Fruit fly (Drosophila melanogaster) whole organism, embryonic: ENCODE results near the gene CG12123.

ENCODE experiments used
- CG10147 ChIP-seq: fragments of 200-800 bp; sonication (Bioruptor generic); optimal IDR thresholded peaks from 2 replicates; lab custom pipeline; 2019; ENCODE audit warnings: missing biosample characterization, mild to moderate bottlenecking, missing genetic modification characterization, moderate library complexity
- CG10431 ChIP-seq: fragments of 200-800 bp; sonication (Bioruptor generic); optimal IDR thresholded peaks from 3 replicates; lab custom pipeline; 2018; ENCODE audit warnings: missing biosample characterization, mild to moderate bottlenecking, missing genetic modification characterization
- CG11695 ChIP-seq: fragments of 200-800 bp; sonication (Bioruptor generic); IDR thresholded peaks from 3 replicates; pipeline ENCODE4 v1.3.6; 2022; ENCODE audit warnings: missing biosample characterization, missing genetic modification characterization
- CG1233 ChIP-seq: fragments of 200-800 bp; sonication (Bioruptor generic); optimal IDR thresholded peaks from 4 replicates; lab custom pipeline; 2018; ENCODE audit warnings: missing biosample characterization, mild to moderate bottlenecking, missing genetic modification characterization
- CG13775 ChIP-seq: fragments of 200-800 bp; sonication (Bioruptor generic); optimal IDR thresholded peaks from 3 replicates; lab custom pipeline; 2017; ENCODE audit warnings: missing biosample characterization, mild to moderate bottlenecking, missing genetic modification characterization
- CG14965 ChIP-seq: fragments of 200-800 bp; sonication (Bioruptor generic); optimal IDR thresholded peaks from 2 replicates; lab custom pipeline; 2016; ENCODE audit warnings: missing biosample characterization, missing genetic modification characterization, borderline replicate concordance
- CG17612 ChIP-seq: fragments of 200-800 bp; sonication (Bioruptor generic); IDR thresholded peaks from 2 replicates; pipeline ENCODE4 v1.3.6; 2022; ENCODE audit warnings: missing biosample characterization, missing genetic modification characterization
- CG3838 ChIP-seq: fragments of 200-800 bp; sonication (Bioruptor generic); optimal IDR thresholded peaks from 3 replicates; lab custom pipeline; 2016; ENCODE audit warnings: missing biosample characterization, missing genetic modification characterization
- CG3847 ChIP-seq: fragments of 200-800 bp; sonication (Bioruptor generic); IDR thresholded peaks from 2 replicates; pipeline ENCODE4 v1.3.6; 2022; ENCODE audit warnings: missing biosample characterization, missing genetic modification characterization
- CG6813 ChIP-seq: fragments of 200-800 bp; sonication (Bioruptor generic); optimal IDR thresholded peaks from 2 replicates; lab custom pipeline; 2017; ENCODE audit warnings: missing biosample characterization, missing genetic modification characterization, mild to moderate bottlenecking, moderate library complexity, missing genetic modification reagents
- CG7556 ChIP-seq: fragments of 200-800 bp; sonication (Bioruptor generic); optimal IDR thresholded peaks from 2 replicates; lab custom pipeline; 2017; ENCODE audit warnings: missing biosample characterization, mild to moderate bottlenecking, missing genetic modification characterization
- CG7745 ChIP-seq: fragments of 200-800 bp; sonication (Bioruptor generic); optimal IDR thresholded peaks from 2 replicates; lab custom pipeline; 2018; ENCODE audit warnings: missing biosample characterization, mild to moderate bottlenecking, missing genetic modification characterization, moderate library complexity
- CG7928 ChIP-seq: fragments of 200-800 bp; sonication (Bioruptor generic); optimal IDR thresholded peaks from 2 replicates; lab custom pipeline; 2017; ENCODE audit warnings: missing biosample characterization, mild to moderate bottlenecking, missing genetic modification characterization
- CG9609 ChIP-seq: fragments of 200-800 bp; sonication (Bioruptor generic); optimal IDR thresholded peaks from 3 replicates; lab custom pipeline; 2016; ENCODE audit warnings: missing biosample characterization, missing genetic modification characterization
- Dfd ChIP-seq, 2 experiments: fragments of >200 bp; optimal IDR thresholded peaks; 2 replicates each; lab custom pipeline; 2017; ENCODE audit warnings: missing biosample characterization in 2 of 2, missing genetic modification characterization in 2 of 2
- Doc2 ChIP-seq: fragments of 200-800 bp; sonication (Bioruptor generic); IDR thresholded peaks from 2 replicates; pipeline ENCODE4 v1.3.6; 2022; ENCODE audit warnings: missing biosample characterization, missing genetic modification characterization
- Dref ChIP-seq: fragments of 200-800 bp; sonication (Bioruptor generic); IDR thresholded peaks from 2 replicates; pipeline ENCODE4 v1.3.6; 2022; ENCODE audit warnings: missing biosample characterization, missing genetic modification characterization
- HLH4C ChIP-seq: fragments of 200-800 bp; sonication (Bioruptor generic); IDR thresholded peaks from 3 replicates; pipeline ENCODE4 v1.3.6; 2022; ENCODE audit warnings: missing biosample characterization, missing genetic modification characterization; ENCODE audit not compliant: partially characterized antibody
- HmgD ChIP-seq: fragments of 200-800 bp; sonication (Bioruptor generic); optimal IDR thresholded peaks from 3 replicates; lab custom pipeline; 2016; ENCODE audit warnings: missing biosample characterization, missing genetic modification characterization
- Hmr ChIP-seq: fragments of 200-800 bp; sonication (Bioruptor generic); optimal IDR thresholded peaks from 3 replicates; lab custom pipeline; 2017; ENCODE audit warnings: mild to moderate bottlenecking, missing biosample characterization, missing genetic modification reagents, missing genetic modification characterization
- Jarid2 ChIP-seq: fragments of 200-800 bp; sonication (Bioruptor generic); optimal IDR thresholded peaks from 3 replicates; lab custom pipeline; 2017; ENCODE audit warnings: mild to moderate bottlenecking, missing biosample characterization, missing genetic modification reagents, missing genetic modification characterization
- MBD-R2 ChIP-seq: fragments of 200-800 bp; sonication (Bioruptor generic); IDR thresholded peaks from 2 replicates; pipeline ENCODE4 v1.3.6; 2022; ENCODE audit warnings: missing biosample characterization, missing genetic modification characterization
- NC2β ChIP-seq: fragments of 200-800 bp; sonication (Bioruptor generic); optimal IDR thresholded peaks from 2 replicates; lab custom pipeline; 2016; ENCODE audit warnings: missing biosample characterization, missing genetic modification characterization
- PHDP ChIP-seq: fragments of 200-800 bp; sonication (Bioruptor generic); optimal IDR thresholded peaks from 3 replicates; lab custom pipeline; 2018; ENCODE audit warnings: missing biosample characterization, mild to moderate bottlenecking, missing genetic modification characterization, moderate library complexity
- Side ChIP-seq: fragments of 200-800 bp; sonication (Bioruptor generic); optimal IDR thresholded peaks from 2 replicates; lab custom pipeline; 2016; ENCODE audit warnings: missing biosample characterization, missing genetic modification characterization
- Sry-δ ChIP-seq: fragments of 200-800 bp; sonication (Bioruptor generic); optimal IDR thresholded peaks from 2 replicates; lab custom pipeline; 2016; ENCODE audit warnings: missing biosample characterization, missing genetic modification characterization
- Taf1 ChIP-seq: fragments of 200-800 bp; sonication (Bioruptor generic); IDR thresholded peaks from 2 replicates; pipeline ENCODE4 v1.3.6; 2022; ENCODE audit warnings: missing biosample characterization, missing genetic modification characterization
- ac ChIP-seq: fragments of 200-800 bp; sonication (Bioruptor generic); optimal IDR thresholded peaks from 3 replicates; lab custom pipeline; 2017; ENCODE audit warnings: missing biosample characterization, mild to moderate bottlenecking, missing genetic modification characterization
- bcd ChIP-seq: fragments of 200-800 bp; sonication (Bioruptor generic); optimal IDR thresholded peaks from 2 replicates; lab custom pipeline; 2017; ENCODE audit warnings: missing biosample characterization, mild to moderate bottlenecking, missing genetic modification characterization
- chm ChIP-seq: fragments of 200-800 bp; sonication (Bioruptor generic); IDR thresholded peaks from 2 replicates; pipeline ENCODE4 v1.3.6; 2022; ENCODE audit warnings: missing biosample characterization, missing genetic modification characterization
- disco-r ChIP-seq: fragments of 200-800 bp; sonication (Bioruptor generic); optimal IDR thresholded peaks from 2 replicates; lab custom pipeline; 2016; ENCODE audit warnings: missing biosample characterization, missing genetic modification characterization
- ems ChIP-seq: fragments of 200-800 bp; sonication (Bioruptor generic); optimal IDR thresholded peaks from 3 replicates; lab custom pipeline; 2016; ENCODE audit warnings: missing biosample characterization, missing genetic modification characterization
- fru ChIP-seq: fragments of >200 bp; optimal IDR thresholded peaks from 2 replicates; lab custom pipeline; 2017
- gce ChIP-seq: fragments of 200-800 bp; sonication (Bioruptor generic); IDR thresholded peaks from 3 replicates; pipeline ENCODE4 v1.3.6; 2022; ENCODE audit warnings: missing biosample characterization, missing genetic modification characterization
- gcm ChIP-seq: fragments of 200-800 bp; sonication (Bioruptor generic); optimal IDR thresholded peaks from 2 replicates; lab custom pipeline; 2019; ENCODE audit warnings: missing biosample characterization, mild to moderate bottlenecking, missing genetic modification characterization, moderate library complexity
- gcm2 ChIP-seq: fragments of 200-800 bp; sonication (Bioruptor generic); optimal IDR thresholded peaks from 2 replicates; lab custom pipeline; 2016; ENCODE audit warnings: missing biosample characterization, missing genetic modification characterization
- gsb ChIP-seq: fragments of 200-800 bp; sonication (Bioruptor generic); IDR thresholded peaks from 2 replicates; pipeline ENCODE4 v1.3.6; 2022; ENCODE audit warnings: missing biosample characterization, missing genetic modification characterization
- gsb-n ChIP-seq: fragments of 200-800 bp; sonication (Bioruptor generic); optimal IDR thresholded peaks from 3 replicates; lab custom pipeline; 2018; ENCODE audit warnings: missing biosample characterization, mild to moderate bottlenecking, missing genetic modification characterization
- hkb ChIP-seq, 2 experiments: fragments of 200-800 bp in 1 of 2; fragments of >200 bp in 1 of 2; sonication (Bioruptor generic) in 1 of 2; IDR thresholded peaks in 1 of 2; optimal IDR thresholded peaks in 1 of 2; 2 replicates each; pipeline versions ENCODE4 v1.3.6 to Lab custom; 2017 to 2022; ENCODE audit warnings: missing biosample characterization in 1 of 2, missing genetic modification characterization in 1 of 2
- jumu ChIP-seq: fragments of 200-800 bp; sonication (Bioruptor generic); optimal IDR thresholded peaks from 3 replicates; lab custom pipeline; 2016; ENCODE audit warnings: missing biosample characterization, missing genetic modification characterization
- kah ChIP-seq: fragments of 200-800 bp; sonication (Bioruptor generic); optimal IDR thresholded peaks from 2 replicates; lab custom pipeline; 2018; ENCODE audit warnings: missing biosample characterization, mild to moderate bottlenecking, missing genetic modification characterization
- nerfin-2 ChIP-seq: fragments of 200-800 bp; sonication (Bioruptor generic); IDR thresholded peaks from 2 replicates; pipeline ENCODE4 v1.3.6; 2022; ENCODE audit warnings: missing biosample characterization, missing genetic modification characterization; ENCODE audit not compliant: partially characterized antibody
- pan ChIP-seq, 4 experiments: fragments of >200 bp in 3 of 4; fragments of 200-800 bp in 1 of 4; sonication (Bioruptor generic) in 1 of 4; optimal IDR thresholded peaks in 3 of 4; IDR thresholded peaks in 1 of 4; 2 replicates each; pipeline versions ENCODE4 v1.3.6 to Lab custom; 2017 to 2022; ENCODE audit warnings: missing biosample characterization in 2 of 4, missing genetic modification characterization in 2 of 4, mixed read lengths in 1 of 4
- pnt ChIP-seq: fragments of 200-800 bp; sonication (Bioruptor generic); optimal IDR thresholded peaks from 3 replicates; lab custom pipeline; 2016; ENCODE audit warnings: missing biosample characterization, missing genetic modification characterization
- psq ChIP-seq: fragments of 200-800 bp; sonication (Bioruptor generic); optimal IDR thresholded peaks from 2 replicates; lab custom pipeline; 2017; ENCODE audit warnings: missing biosample characterization, missing genetic modification characterization
- run ChIP-seq: fragments of 200-800 bp; sonication (Bioruptor generic); optimal IDR thresholded peaks from 3 replicates; lab custom pipeline; 2018; ENCODE audit warnings: missing biosample characterization, mild to moderate bottlenecking, missing genetic modification characterization
- stc ChIP-seq: fragments of 200-800 bp; sonication (Bioruptor generic); IDR thresholded peaks from 2 replicates; pipeline ENCODE4 v1.3.6; 2022; ENCODE audit warnings: missing biosample characterization, missing genetic modification characterization
- tup ChIP-seq: fragments of 200-800 bp; sonication (Bioruptor generic); optimal IDR thresholded peaks from 2 replicates; lab custom pipeline; 2016; ENCODE audit warnings: missing biosample characterization, mild to moderate bottlenecking, missing genetic modification characterization, moderate library complexity

Gene CG12123

DNA sequence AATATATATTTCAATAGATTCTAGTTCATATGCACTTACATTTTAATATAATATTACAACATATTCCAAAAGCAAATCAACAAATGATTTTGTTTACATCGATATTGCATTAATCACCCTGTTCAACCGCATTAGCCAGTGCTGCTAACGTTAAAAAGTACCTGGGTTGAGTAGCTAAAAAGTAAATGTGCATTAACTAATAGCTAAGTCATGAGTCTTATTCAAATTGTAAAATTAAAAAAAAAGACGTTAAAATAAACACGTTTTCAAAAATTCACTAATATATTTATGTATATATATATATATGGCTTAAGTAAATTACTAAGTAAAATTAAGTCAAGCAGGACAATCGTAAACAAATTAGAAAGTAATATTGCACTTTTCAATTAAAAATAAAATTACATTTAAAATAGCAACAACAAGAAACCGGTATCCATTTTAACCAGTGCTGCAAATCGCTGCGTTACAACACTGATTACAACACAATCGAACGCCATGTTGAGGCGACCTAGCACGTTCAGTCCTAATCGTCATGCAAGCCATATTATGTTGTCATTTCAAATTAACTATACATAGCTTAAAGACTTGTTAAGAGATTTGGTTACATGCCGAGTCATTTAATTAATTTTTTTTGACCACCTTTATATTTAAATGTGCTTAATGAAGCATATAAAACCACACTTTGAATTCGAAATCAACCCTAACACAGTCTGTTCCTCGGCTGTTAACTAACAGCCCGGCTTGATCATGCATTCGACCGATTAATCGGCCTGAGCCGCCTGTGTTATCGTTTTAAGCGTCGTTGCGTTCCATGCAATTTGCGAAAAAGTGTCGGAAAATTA, 43.8 kb downstream of the CG12123 start, which contains the start of gene CG10555 (continued):
- peak; percentile 94 for TF ChIP-seq CG13775 (GFP tag; lab: Kevin White, UChicago)
- TF ChIP-seq CG9609 (GFP tag; lab: Kevin White, UChicago): peak; percentile 89
- TF ChIP-seq HLH4C: peak; percentile 84
- TF ChIP-seq CG6813: no peak
- TF ChIP-seq HmgD (GFP tag; lab: Kevin White, UChicago): peak; percentile 70
- TF ChIP-seq CG7556 (GFP tag; lab: Kevin White, UChicago): peak; percentile 80
- TF ChIP-seq chm (GFP tag; lab: Robert Waterston, UW): peak; percentile 85
- TF ChIP-seq CG7928 (GFP tag; lab: Kevin White, UChicago): peak; percentile 18
- peak; percentile 43 for TF ChIP-seq Jarid2 (GFP tag; lab: Kevin White, UChicago)
- peak; percentile 77 for TF ChIP-seq Side
- TF ChIP-seq CG11695 (GFP tag; lab: Robert Waterston, UW): peak; percentile 60; the same call in 2 of the 3 replicates
- no peak for TF ChIP-seq CG3838 (GFP tag; lab: Kevin White, UChicago)
- TF ChIP-seq kah (GFP tag; lab: Kevin White, UChicago): no peak
- TF ChIP-seq hkb (optimal IDR thresholded peaks at IDR 0.05; lab: Kevin White, UChicago): peak; percentile 95
- peak; percentile 82 for TF ChIP-seq hkb (GFP tag; IDR thresholded peaks at IDR 0.05; lab: Robert Waterston, UW)
- peak; percentile 71 for TF ChIP-seq gcm2 (GFP tag; lab: Kevin White, UChicago)
- TF ChIP-seq Dfd (GFP tag; optimal IDR thresholded peaks at IDR 0.05; lab: Kevin White, UChicago): no peak
- TF ChIP-seq gsb (GFP tag; lab: Robert Waterston, UW): peak; percentile 77
- TF ChIP-seq run (tag; lab: Kevin White, UChicago): no peak
- TF ChIP-seq CG7745 (tag; lab: Kevin White, UChicago): no peak
- peak; percentile 91 for TF ChIP-seq CG3847 (GFP tag; lab: Robert Waterston, UW)
- TF ChIP-seq disco-r (GFP tag; lab: Kevin White, UChicago): peak; percentile 88
- peak; percentile 67 for TF ChIP-seq pnt (GFP tag; lab: Kevin White, UChicago)
- peak; percentile 93 for TF ChIP-seq NC2β (GFP tag; lab: Kevin White, UChicago)
- peak; percentile 28 for TF ChIP-seq ac (GFP tag; lab: Kevin White, UChicago)
- TF ChIP-seq Hmr (GFP tag; lab: Kevin White, UChicago): peak; percentile 85
- peak; percentile 60 for TF ChIP-seq CG14965 (GFP tag; lab: Kevin White, UChicago)
- TF ChIP-seq pan (optimal IDR thresholded peaks at IDR 0.05; lab: Kevin White, UChicago): no peak
- peak in 1 of 2 experiments; percentile 89 for TF ChIP-seq pan (GFP tag; optimal IDR thresholded peaks at IDR 0.05 in 1 of 2, IDR thresholded peaks at IDR 0.05 in 1 of 2)
- TF ChIP-seq bcd (GFP tag; lab: Kevin White, UChicago): peak; percentile 83
- peak; percentile 72 for TF ChIP-seq Taf1 (GFP tag; lab: Robert Waterston, UW)
- TF ChIP-seq stc: peak; percentile 84
- TF ChIP-seq gsb-n (tag; lab: Kevin White, UChicago): peak; percentile 21
- peak; percentile 69 for TF ChIP-seq CG10147 (GFP tag; lab: Kevin White, UChicago)
- TF ChIP-seq Doc2: peak; percentile 57
- peak; percentile 77 for TF ChIP-seq nerfin-2 (GFP tag; lab: Robert Waterston, UW)
- TF ChIP-seq tup (GFP tag; lab: Kevin White, UChicago): peak; percentile 83
- TF ChIP-seq gce (GFP tag; lab: Robert Waterston, UW): peak; percentile 63; the same call in 1 of the 3 replicates
- peak; percentile 35 for TF ChIP-seq CG1233 (GFP tag; lab: Kevin White, UChicago)
- peak; percentile 69 for TF ChIP-seq jumu (GFP tag; lab: Kevin White, UChicago)
- peak; percentile 87 for TF ChIP-seq PHDP
- peak; percentile 27 for TF ChIP-seq CG10431
- TF ChIP-seq Sry-δ: peak; percentile 72
- peak; percentile 87 for TF ChIP-seq ems (GFP tag; lab: Kevin White, UChicago)
- 0 out of 2 replicates have a peak, but pooled peaks have one; percentile 43 for TF ChIP-seq CG17612 (GFP tag; lab: Robert Waterston, UW)
- TF ChIP-seq MBD-R2: peak; percentile 29; the same call in 1 of the 2 replicates
- peak; percentile 57 for TF ChIP-seq Dref (GFP tag; lab: Robert Waterston, UW)
- peak; percentile 4 for TF ChIP-seq gcm (GFP tag; lab: Kevin White, UChicago)
- TF ChIP-seq fru (lab: Kevin White, UChicago): no peak
- no peak for TF ChIP-seq psq
